Fruit fly (Drosophila melanogaster) whole organism, pupa: Measurements from ENCODE around the gene Sidpn.

Source experiments
- CG10348 ChIP-seq: fragments of 200-800 bp; sonication (Bioruptor generic); IDR thresholded peaks from 2 replicates; pipeline ENCODE4 v1.3.6; 2022; ENCODE audit warnings: missing biosample characterization, missing genetic modification characterization
- CG12605 ChIP-seq: fragments of 200-800 bp; sonication (Bioruptor generic); IDR thresholded peaks from 2 replicates; pipeline ENCODE4 v1.3.6; 2022; ENCODE audit warnings: missing biosample characterization, missing genetic modification characterization
- CG13204 ChIP-seq: fragments of 200-800 bp; sonication (Bioruptor generic); optimal IDR thresholded peaks from 2 replicates; lab custom pipeline; 2018; ENCODE audit warnings: missing biosample characterization, mild to moderate bottlenecking, missing genetic modification characterization, moderate library complexity
- CG14655 ChIP-seq: fragments of 200-800 bp; sonication (Bioruptor generic); optimal IDR thresholded peaks from 3 replicates; lab custom pipeline; 2017; ENCODE audit warnings: mild to moderate bottlenecking, missing biosample characterization, missing genetic modification reagents, missing genetic modification characterization
- CG15710 ChIP-seq: fragments of 200-800 bp; sonication (Bioruptor generic); optimal IDR thresholded peaks from 2 replicates; lab custom pipeline; 2018; ENCODE audit warnings: missing biosample characterization, mild to moderate bottlenecking, missing genetic modification characterization, moderate library complexity
- CG17806 ChIP-seq: fragments of 200-800 bp; sonication (Bioruptor generic); optimal IDR thresholded peaks from 2 replicates; lab custom pipeline; 2018; ENCODE audit warnings: missing biosample characterization, mild to moderate bottlenecking, missing genetic modification characterization, moderate library complexity
- CG32121 ChIP-seq: fragments of 200-800 bp; sonication (Bioruptor generic); IDR thresholded peaks from 2 replicates; pipeline ENCODE4 v1.3.6; 2022; ENCODE audit warnings: missing biosample characterization, missing genetic modification characterization
- CG34367 ChIP-seq: fragments of 200-800 bp; sonication (Bioruptor generic); optimal IDR thresholded peaks from 2 replicates; lab custom pipeline; 2018; ENCODE audit warnings: missing biosample characterization, mild to moderate bottlenecking, missing genetic modification characterization
- CG4496 ChIP-seq: fragments of 200-800 bp; sonication (Bioruptor generic); IDR thresholded peaks from 3 replicates; pipeline ENCODE4 v1.3.6; 2022; ENCODE audit warnings: missing biosample characterization, missing genetic modification characterization
- CG8159 ChIP-seq: fragments of 200-800 bp; sonication (Bioruptor generic); optimal IDR thresholded peaks from 3 replicates; lab custom pipeline; 2018; ENCODE audit warnings: missing biosample characterization, mild to moderate bottlenecking, missing genetic modification characterization, moderate library complexity
- CG8301 ChIP-seq: fragments of 200-800 bp; sonication (Bioruptor generic); optimal IDR thresholded peaks from 2 replicates; lab custom pipeline; 2018; ENCODE audit warnings: missing biosample characterization, mild to moderate bottlenecking, missing genetic modification characterization
- CG9948 ChIP-seq: fragments of 200-800 bp; sonication (Bioruptor generic); optimal IDR thresholded peaks from 2 replicates; lab custom pipeline; 2018; ENCODE audit warnings: missing biosample characterization, mild to moderate bottlenecking, missing genetic modification characterization, moderate library complexity
- D1 ChIP-seq: fragments of 200-800 bp; sonication (Bioruptor generic); optimal IDR thresholded peaks from 2 replicates; lab custom pipeline; 2018; ENCODE audit warnings: missing biosample characterization, mild to moderate bottlenecking, missing genetic modification characterization, moderate library complexity
- EcR ChIP-seq: fragments of 200-800 bp; sonication (Bioruptor generic); optimal IDR thresholded peaks from 3 replicates; lab custom pipeline; 2019; ENCODE audit warnings: missing biosample characterization, missing genetic modification characterization, mild to moderate bottlenecking, moderate library complexity, missing genetic modification reagents
- Ets98B ChIP-seq: fragments of 200-800 bp; sonication (Bioruptor generic); IDR thresholded peaks from 2 replicates; pipeline ENCODE4 v1.3.6; 2022; ENCODE audit warnings: missing biosample characterization, missing genetic modification characterization
- Pif1A ChIP-seq: fragments of 200-800 bp; sonication (Bioruptor generic); optimal IDR thresholded peaks from 3 replicates; lab custom pipeline; 2016; ENCODE audit warnings: missing biosample characterization, missing genetic modification characterization
- Pif1B ChIP-seq: fragments of 200-800 bp; sonication (Bioruptor generic); optimal IDR thresholded peaks from 3 replicates; lab custom pipeline; 2016; ENCODE audit warnings: missing biosample characterization, missing genetic modification characterization
- Snoo ChIP-seq: fragments of 200-800 bp; sonication (Bioruptor generic); optimal IDR thresholded peaks from 3 replicates; lab custom pipeline; 2017; ENCODE audit warnings: missing biosample characterization, mild to moderate bottlenecking, missing genetic modification characterization, inconsistent platforms
- fd96Ca ChIP-seq: fragments of 200-800 bp; sonication (Bioruptor generic); IDR thresholded peaks from 3 replicates; pipeline ENCODE4 v1.3.6; 2022; ENCODE audit warnings: missing biosample characterization, missing genetic modification characterization
- gl ChIP-seq: fragments of 200-800 bp; sonication (Bioruptor generic); optimal IDR thresholded peaks from 2 replicates; lab custom pipeline; 2018; ENCODE audit warnings: missing biosample characterization, mild to moderate bottlenecking, missing genetic modification characterization
- rn ChIP-seq: fragments of 200-800 bp; sonication (Bioruptor generic); IDR thresholded peaks from 2 replicates; pipeline ENCODE4 v1.3.6; 2022; ENCODE audit warnings: missing biosample characterization, missing genetic modification characterization

Gene Sidpn

DNA sequence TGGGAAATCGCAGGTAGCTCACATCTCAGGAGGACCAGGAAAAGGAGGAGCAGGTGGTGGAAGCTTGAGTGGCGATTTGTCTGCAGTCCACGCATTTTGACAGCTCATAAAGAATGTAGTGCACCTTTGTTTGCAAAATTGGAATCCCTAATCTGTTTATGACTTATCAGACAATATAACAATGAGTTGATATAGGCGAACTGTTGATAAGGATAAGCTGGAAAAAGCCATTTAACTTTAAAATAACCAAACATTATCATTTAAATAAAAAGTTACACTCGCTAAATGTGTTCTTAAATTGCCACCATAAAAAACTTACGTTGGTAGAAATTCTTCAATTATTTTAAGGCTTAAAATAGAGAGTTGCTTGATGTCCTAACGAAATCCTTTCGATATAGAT, 37.4 kb upstream of the Sidpn start, which contains the start of gene CG15170:
Gene CG15170, minus strand, starts transcription at position 101 of the 400 bp plus-strand sequence.
- no peak for TF ChIP-seq EcR (GFP tag; lab: Kevin White, UChicago)
- TF ChIP-seq Ets98B (GFP tag; lab: Robert Waterston, UW), result no peak
- TF ChIP-seq CG17806, result no peak
- no peak for TF ChIP-seq rn (GFP tag; lab: Robert Waterston, UW)
- no peak for TF ChIP-seq CG12605 (GFP tag; lab: Robert Waterston, UW)
- TF ChIP-seq Snoo (tag; lab: Kevin White, UChicago), result no peak
- no peak for TF ChIP-seq Pif1B
- no peak for TF ChIP-seq CG8159 (tag; lab: Kevin White, UChicago)
- TF ChIP-seq CG4496 (GFP tag; lab: Robert Waterston, UW), result no peak
- TF ChIP-seq CG34367, result no peak
- no peak for TF ChIP-seq CG13204
- no peak for TF ChIP-seq CG8301 (tag; lab: Kevin White, UChicago)
- no peak for TF ChIP-seq fd96Ca (GFP tag; lab: Robert Waterston, UW)
- no peak for TF ChIP-seq CG10348 (GFP tag; lab: Robert Waterston, UW)
- TF ChIP-seq Pif1A (GFP tag; lab: Kevin White, UChicago), result no peak
- TF ChIP-seq gl (tag; lab: Kevin White, UChicago), result no peak

- TF ChIP-seq EcR (GFP tag; lab: Kevin White, UChicago) (peak; percentile 17), fd96Ca (GFP tag; lab: Robert Waterston, UW) (no peak)
Measured at dm6 chr2L:18990720-18991119, 36.8 kb upstream of the Sidpn start, which contains the start of gene CG15169. Gene CG15169, plus strand, starts transcription at chr2L:18991020.

- TF ChIP-seq CG17806 (no peak), CG10348 (GFP tag; lab: Robert Waterston, UW) (no peak), Snoo (tag; lab: Kevin White, UChicago) (no peak), CG32121 (GFP tag; lab: Robert Waterston, UW) (no peak), fd96Ca (GFP tag; lab: Robert Waterston, UW) (no peak), CG12605 (GFP tag; lab: Robert Waterston, UW) (no peak), CG8159 (tag; lab: Kevin White, UChicago) (no peak), gl (tag; lab: Kevin White, UChicago) (no peak), CG34367 (no peak)
Measured at dm6 chr2L:18992196-18992595, 35.3 kb upstream of the Sidpn start, which contains the start of gene CG46465. Gene CG46465, plus strand, starts transcription at chr2L:18992496.

DNA sequence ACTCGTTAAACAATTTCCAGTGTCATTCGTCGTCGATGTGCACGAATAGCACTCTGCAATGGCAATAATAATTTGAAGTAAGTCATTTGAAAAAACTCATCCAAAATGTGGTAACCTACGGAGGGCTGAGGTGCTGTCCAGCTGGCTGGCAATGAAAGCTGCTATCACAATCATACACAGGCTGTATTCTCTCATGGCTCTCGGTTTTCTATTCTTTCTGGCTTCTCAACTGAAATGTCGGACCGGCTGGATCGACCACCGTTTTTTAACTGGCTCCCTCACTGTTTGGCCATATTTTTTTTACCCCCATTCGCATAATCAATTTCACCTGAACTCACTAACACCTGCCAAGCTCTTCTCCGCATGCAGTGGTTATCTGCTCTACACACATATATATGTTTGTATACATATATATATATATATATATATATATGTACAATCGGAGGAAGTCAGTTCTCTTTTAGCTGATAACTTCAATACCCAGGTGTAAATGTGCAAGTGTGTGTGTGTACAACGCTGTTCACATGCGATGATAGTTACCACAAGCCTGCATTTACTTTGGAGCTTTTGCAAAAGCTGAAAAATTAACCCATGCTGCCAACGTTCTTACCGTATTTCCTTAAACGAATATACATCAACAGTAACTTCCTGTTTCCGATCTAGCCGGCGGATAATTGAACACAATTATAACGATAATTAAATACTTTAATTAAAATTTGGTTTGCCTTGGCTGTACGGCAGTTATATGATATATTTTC, 31.7 kb upstream of the Sidpn start, which contains the start of gene CG10650:
Gene CG10650, minus strand, starts transcription at position 275 of the 758 bp plus-strand sequence.
- no peak for TF ChIP-seq rn (GFP tag; lab: Robert Waterston, UW)
- TF ChIP-seq CG12605 (GFP tag; lab: Robert Waterston, UW), result no peak
- no peak for TF ChIP-seq CG15710
- TF ChIP-seq D1, result no peak
- peak; percentile 5 for TF ChIP-seq EcR (GFP tag; lab: Kevin White, UChicago)
- TF ChIP-seq CG4496 (GFP tag; lab: Robert Waterston, UW), result no peak
- TF ChIP-seq Ets98B (GFP tag; lab: Robert Waterston, UW), result no peak
- TF ChIP-seq CG10348 (GFP tag; lab: Robert Waterston, UW), result no peak
- TF ChIP-seq CG14655 (GFP tag; lab: Kevin White, UChicago), result no peak

DNA sequence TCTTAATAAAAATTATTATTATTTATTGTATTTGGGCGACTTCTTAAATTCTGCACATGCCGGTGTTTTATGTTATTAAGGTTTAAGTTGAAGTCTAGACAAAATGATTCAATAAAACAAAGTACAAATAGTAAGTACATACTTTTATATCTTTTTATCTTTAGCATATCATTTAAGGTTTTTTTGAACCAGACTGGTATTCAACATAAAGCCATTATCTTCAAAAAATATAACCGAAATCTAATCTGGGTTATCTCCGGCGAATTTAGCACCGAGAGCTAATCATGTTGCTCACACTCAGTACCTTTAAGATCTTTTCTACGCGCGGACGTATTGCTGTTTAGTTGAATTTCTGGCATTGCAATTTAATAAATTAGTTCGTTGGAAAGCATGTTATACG, 30.4 kb upstream of the Sidpn start, which contains the start of gene CG31792:
Gene CG31792, plus strand, starts transcription at position 301 of the 400 bp plus-strand sequence.
- no peak for TF ChIP-seq CG10348 (GFP tag; lab: Robert Waterston, UW)
- no peak for TF ChIP-seq Pif1B
- no peak for TF ChIP-seq gl (tag; lab: Kevin White, UChicago)
- TF ChIP-seq CG15710, result no peak
- no peak for TF ChIP-seq CG8301 (tag; lab: Kevin White, UChicago)

- TF ChIP-seq CG13204 (no peak), CG8301 (tag; lab: Kevin White, UChicago) (no peak), CG12605 (GFP tag; lab: Robert Waterston, UW) (no peak), Ets98B (GFP tag; lab: Robert Waterston, UW) (no peak), CG32121 (GFP tag; lab: Robert Waterston, UW) (no peak), CG14655 (GFP tag; lab: Kevin White, UChicago) (no peak), CG34367 (no peak), CG10348 (GFP tag; lab: Robert Waterston, UW) (no peak), CG17806 (no peak), CG15710 (no peak), EcR (GFP tag; lab: Kevin White, UChicago) (no peak), CG8159 (tag; lab: Kevin White, UChicago) (no peak), Pif1A (GFP tag; lab: Kevin White, UChicago) (no peak), Pif1B (no peak)
Measured at dm6 chr2L:19002468-19002867, 25.0 kb upstream of the Sidpn start.

dm6 chr2L:19002959-19003371, 24.5 kb upstream of the Sidpn start, which contains the start of gene CG31793:
Gene CG31793, plus strand, starts transcription at chr2L:19003367.
- TF ChIP-seq CG13204 (no peak), rn (GFP tag; lab: Robert Waterston, UW) (0 out of 2 replicates have a peak, but pooled peaks have one; percentile 25), Ets98B (GFP tag; lab: Robert Waterston, UW) (peak; percentile 60; the same call in 1 of the 2 replicates), CG32121 (GFP tag; lab: Robert Waterston, UW) (peak; percentile 63), gl (tag; lab: Kevin White, UChicago) (no peak), Snoo (tag; lab: Kevin White, UChicago) (peak; percentile 9), EcR (GFP tag; lab: Kevin White, UChicago) (no peak), CG17806 (peak; percentile 64), CG4496 (GFP tag; lab: Robert Waterston, UW) (peak; percentile 80), Pif1A (GFP tag; lab: Kevin White, UChicago) (no peak), fd96Ca (GFP tag; lab: Robert Waterston, UW) (no peak), CG8159 (tag; lab: Kevin White, UChicago) (peak; percentile 98), Pif1B (peak; percentile 71), CG9948 (tag; lab: Kevin White, UChicago) (peak; percentile 43), D1 (peak; percentile 84), CG15710 (no peak), CG14655 (GFP tag; lab: Kevin White, UChicago) (peak; percentile 67), CG8301 (tag; lab: Kevin White, UChicago) (peak; percentile 61), CG34367 (peak; percentile 32), CG12605 (GFP tag; lab: Robert Waterston, UW) (no peak; the same call in 1 of the 2 replicates), CG10348 (GFP tag; lab: Robert Waterston, UW) (no peak)
